Worm (Caenorhabditis elegans): ENCODE data around the gene sir-2.2.

Gene sir-2.2

ce11 chrX:13294669-13295068 lies 33.2 kb upstream of the sir-2.2 start, which contains the start of gene srd-36:
Gene srd-36 (minus strand): TSS chrX:13294769.
- no peak for TF ChIP-seq egrh-3 (GFP tag; IDR thresholded peaks at IDR 0.05)
- TF ChIP-seq mxl-1 (tag; optimal IDR thresholded peaks at IDR 0.05), result no peak
- no peak for TF ChIP-seq nhr-27 (tag; optimal IDR thresholded peaks at IDR 0.05)
- TF ChIP-seq lin-40 (tag; optimal IDR thresholded peaks at IDR 0.05), result no peak
- no peak for TF ChIP-seq F55B11.4 (tag; optimal IDR thresholded peaks at IDR 0.05; ENCODE audit: borderline replicate concordance, insufficient read depth)
- TF ChIP-seq nhr-179 (tag; optimal IDR thresholded peaks at IDR 0.05), result no peak
- no peak for TF ChIP-seq F10E7.11 (tag; optimal IDR thresholded peaks at IDR 0.05)
- no peak for TF ChIP-seq madf-8 (GFP tag; conservative IDR thresholded peaks at IDR 0.05)
- no peak for TF ChIP-seq Y53F4B.3 (GFP tag; IDR thresholded peaks at IDR 0.05)
- TF ChIP-seq Y67H2A.10 (GFP tag; conservative IDR thresholded peaks at IDR 0.05), result no peak
- TF ChIP-seq ztf-22 (GFP tag; optimal IDR thresholded peaks at IDR 0.05), result no peak
- TF ChIP-seq ceh-27 (GFP tag; optimal IDR thresholded peaks at IDR 0.05), result no peak
- TF ChIP-seq nhr-90 (tag; optimal IDR thresholded peaks at IDR 0.05), result no peak
- TF ChIP-seq hmg-1.2 (GFP tag; IDR thresholded peaks at IDR 0.05), result no peak
- TF ChIP-seq B0019.2 (GFP tag; conservative IDR thresholded peaks at IDR 0.05), result no peak
- no peak for TF ChIP-seq F37B4.10 (GFP tag; IDR thresholded peaks at IDR 0.05)

- TF ChIP-seq unc-62 (GFP tag; optimal IDR thresholded peaks at IDR 0.05) (no peak), F57A8.1 (GFP tag; optimal IDR thresholded peaks at IDR 0.05) (no peak), zim-3 (tag; optimal IDR thresholded peaks at IDR 0.05) (no peak), snpc-3.4 (tag; optimal IDR thresholded peaks at IDR 0.05) (no peak), madf-6 (GFP tag; IDR thresholded peaks at IDR 0.05) (no peak), lin-35 (GFP tag; optimal IDR thresholded peaks at IDR 0.05) (no peak)
These were observed 27.4 kb upstream of the sir-2.2 start, which contains the start of gene srd-39 for ce11 chrX:13300503-13300902. Gene srd-39 (minus strand): TSS chrX:13300603.

ce11 chrX:13303357-13303756 lies 24.5 kb upstream of the sir-2.2 start, which contains the start of gene srd-42:
Gene srd-42 (minus strand): TSS chrX:13303457.
- TF ChIP-seq pbrm-1 (GFP tag; IDR thresholded peaks at IDR 0.05), result no peak
- no peak for TF ChIP-seq sptf-2 (GFP tag; optimal IDR thresholded peaks at IDR 0.05)
- no peak for TF ChIP-seq athp-1 (tag; optimal IDR thresholded peaks at IDR 0.05)
- no peak for TF ChIP-seq K11D2.4 (GFP tag; IDR thresholded peaks at IDR 0.05)
- no peak for TF ChIP-seq sea-2 (GFP tag; IDR thresholded peaks at IDR 0.05)
- TF ChIP-seq Y67H2A.10 (GFP tag; conservative IDR thresholded peaks at IDR 0.05), result no peak
- no peak for TF ChIP-seq madf-10 (tag; optimal IDR thresholded peaks at IDR 0.05)
- TF ChIP-seq Y53G8AR.9 (GFP tag; conservative IDR thresholded peaks at IDR 0.05), result no peak
- TF ChIP-seq lir-1 (GFP tag; conservative IDR thresholded peaks at IDR 0.05), result no peak
- no peak for TF ChIP-seq gei-17 (GFP tag; optimal IDR thresholded peaks at IDR 0.05)
- no peak for TF ChIP-seq sdz-38 (tag; optimal IDR thresholded peaks at IDR 0.05)
- no peak for TF ChIP-seq chd-7 (tag; optimal IDR thresholded peaks at IDR 0.05)

- TF ChIP-seq K11D2.4 (GFP tag; IDR thresholded peaks at IDR 0.05) (no peak), Y56A3A.18 (GFP tag; IDR thresholded peaks at IDR 0.05) (no peak), K12H6.12 (tag; optimal IDR thresholded peaks at IDR 0.05) (no peak), efl-1 (GFP tag; optimal IDR thresholded peaks at IDR 0.05) (no peak), attf-3 (GFP tag; conservative IDR thresholded peaks at IDR 0.05) (no peak), ztf-6 (GFP tag; IDR thresholded peaks at IDR 0.05) (no peak), nhr-90 (tag; optimal IDR thresholded peaks at IDR 0.05) (no peak), C06A6.2 (GFP tag; conservative IDR thresholded peaks at IDR 0.05) (no peak), let-526 (GFP tag; IDR thresholded peaks at IDR 0.05) (no peak), ccch-3 (GFP tag; optimal IDR thresholded peaks at IDR 0.05) (no peak), lin-26 (GFP tag; IDR thresholded peaks at IDR 0.05) (no peak)
These were observed 22.1 kb upstream of the sir-2.2 start, which contains the start of gene srd-43 for ce11 chrX:13305779-13306178. Gene srd-43 (minus strand): TSS chrX:13305844.

Data from whole organism, young adult.